Fruit fly (Drosophila melanogaster): Measurements from ENCODE around the gene Acsx2.

DNA sequence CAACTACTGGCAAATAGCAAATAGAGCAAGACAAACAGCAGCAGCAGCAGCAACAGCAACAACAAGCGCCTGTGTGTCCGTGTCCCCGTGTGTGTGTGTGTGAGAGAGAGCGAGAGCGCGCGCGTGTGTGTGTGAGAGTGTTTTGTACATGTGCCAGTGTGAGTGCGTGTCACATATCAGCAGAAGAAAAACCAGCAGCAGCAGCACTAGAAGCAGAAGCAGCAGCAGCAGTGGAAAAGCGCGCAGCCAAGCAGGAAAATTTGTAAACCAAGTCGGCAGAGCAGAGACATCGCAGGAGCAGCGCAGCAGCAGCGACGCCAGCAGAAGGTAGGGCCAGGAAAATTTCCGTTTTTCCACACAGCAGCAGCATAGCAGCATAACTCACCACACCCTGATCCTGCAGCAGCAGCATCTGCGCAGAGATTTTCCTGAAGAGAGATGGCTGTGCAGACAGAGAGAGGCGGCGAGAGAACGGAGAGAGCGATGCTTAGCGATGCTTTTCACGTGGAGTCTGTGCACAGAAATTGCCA, 47.5 kb upstream of the Acsx2 start:
- TF ChIP-seq CG10321 (GFP tag; IDR thresholded peaks at IDR 0.05) (no peak), ken (GFP tag; IDR thresholded peaks at IDR 0.05) (no peak), ems (GFP tag; optimal IDR thresholded peaks at IDR 0.05) (no peak), GATAe (GFP tag; conservative IDR thresholded peaks at IDR 0.05) (no peak), Sin3A (optimal IDR thresholded peaks at IDR 0.05) (no peak), run (tag; optimal IDR thresholded peaks at IDR 0.05) (no peak), CG42726 (GFP tag; IDR thresholded peaks at IDR 0.05; ENCODE audit: partially characterized antibody) (no peak), Fer3 (tag; optimal IDR thresholded peaks at IDR 0.05) (no peak), CG1603 (tag; optimal IDR thresholded peaks at IDR 0.05) (no peak), toy (GFP tag; IDR thresholded peaks at IDR 0.05) (no peak), CG14050 (GFP tag; IDR thresholded peaks at IDR 0.05) (no peak), HmgD (GFP tag; optimal IDR thresholded peaks at IDR 0.05) (no peak), CG7556 (GFP tag; optimal IDR thresholded peaks at IDR 0.05) (no peak)
